Fruit fly (Drosophila melanogaster): Measurements from ENCODE around the gene CG12708.

dm6 chrX:15626279-15626678 is 49.0 kb upstream of the CG12708 start:
- TF ChIP-seq pan (optimal IDR thresholded peaks at IDR 0.05) (no peak), usp (GFP tag; optimal IDR thresholded peaks at IDR 0.05) (no peak), EcR (GFP tag; optimal IDR thresholded peaks at IDR 0.05) (no peak)

Measured in whole organism.